Fruit fly (Drosophila melanogaster) whole organism, prepupa: ENCODE results near the gene CG43330.

ENCODE experiments used
- Blimp-1 ChIP-seq: fragments of 200-800 bp; sonication (Bioruptor generic); optimal IDR thresholded peaks from 3 replicates; lab custom pipeline; 2017; ENCODE audit warnings: missing biosample characterization, missing genetic modification characterization, mild to moderate bottlenecking, moderate library complexity, missing genetic modification reagents
- CG10631 ChIP-seq: fragments of 200-800 bp; sonication (Bioruptor generic); optimal IDR thresholded peaks from 2 replicates; lab custom pipeline; 2016; ENCODE audit warnings: missing biosample characterization, missing genetic modification characterization
- CG11294 ChIP-seq: fragments of 200-800 bp; sonication (Bioruptor generic); IDR thresholded peaks from 2 replicates; pipeline ENCODE4 v1.3.6; 2022; ENCODE audit warnings: missing biosample characterization, missing genetic modification characterization
- CG15336 ChIP-seq: fragments of 200-800 bp; sonication (Bioruptor generic); IDR thresholded peaks from 2 replicates; pipeline ENCODE4 v1.3.6; 2022; ENCODE audit warnings: missing biosample characterization, missing genetic modification characterization
- CG16779 ChIP-seq: fragments of 200-800 bp; sonication (Bioruptor generic); optimal IDR thresholded peaks from 3 replicates; lab custom pipeline; 2017; ENCODE audit warnings: missing biosample characterization, mild to moderate bottlenecking, missing genetic modification characterization
- CG3032 ChIP-seq: fragments of 200-800 bp; optimal IDR thresholded peaks from 2 replicates; lab custom pipeline; 2019; ENCODE audit warnings: missing biosample characterization, mild to moderate bottlenecking, missing genetic modification characterization, moderate library complexity
- CG32006 ChIP-seq: fragments of 200-800 bp; sonication (Bioruptor generic); optimal IDR thresholded peaks from 3 replicates; lab custom pipeline; 2017; ENCODE audit warnings: missing biosample characterization, mild to moderate bottlenecking, missing genetic modification characterization
- CG6163 ChIP-seq: fragments of 200-800 bp; sonication (Bioruptor generic); IDR thresholded peaks from 3 replicates; pipeline ENCODE4 v1.3.6; 2022; ENCODE audit warnings: missing biosample characterization, missing genetic modification characterization
- CG6854 ChIP-seq: fragments of 200-800 bp; sonication (Bioruptor generic); optimal IDR thresholded peaks from 2 replicates; lab custom pipeline; 2017; ENCODE audit warnings: missing biosample characterization, mild to moderate bottlenecking, missing genetic modification characterization
- CG8119 ChIP-seq: fragments of 200-800 bp; sonication (Bioruptor generic); IDR thresholded peaks from 3 replicates; pipeline ENCODE4 v1.3.6; 2022; ENCODE audit warnings: missing biosample characterization, missing genetic modification characterization
- CG8319 ChIP-seq: fragments of 200-800 bp; sonication (Bioruptor generic); optimal IDR thresholded peaks from 3 replicates; lab custom pipeline; 2016; ENCODE audit warnings: missing biosample characterization, missing genetic modification characterization
- CG8632 ChIP-seq: fragments of 200-800 bp; sonication (Bioruptor generic); optimal IDR thresholded peaks from 3 replicates; lab custom pipeline; 2016; ENCODE audit warnings: missing biosample characterization, missing genetic modification characterization
- Eip78C ChIP-seq: fragments of 200-800 bp; sonication (Bioruptor generic); peaks from one replicate; lab custom pipeline; 2016; ENCODE audit warnings: missing biosample characterization, missing genetic modification characterization
- Eip93F ChIP-seq: fragments of 200-800 bp; sonication (Bioruptor generic); optimal IDR thresholded peaks from 2 replicates; lab custom pipeline; 2016; ENCODE audit warnings: missing biosample characterization, mild to moderate bottlenecking, missing genetic modification characterization
- Ets21C ChIP-seq: fragments of 200-800 bp; sonication (Bioruptor generic); optimal IDR thresholded peaks from 3 replicates; lab custom pipeline; 2016; ENCODE audit warnings: missing biosample characterization, missing genetic modification characterization
- Ets96B ChIP-seq: fragments of 200-800 bp; optimal IDR thresholded peaks from 2 replicates; lab custom pipeline; 2019; ENCODE audit warnings: missing biosample characterization, mild to moderate bottlenecking, missing genetic modification characterization, moderate library complexity
- Gug ChIP-seq: fragments of 200-800 bp; sonication (Bioruptor generic); IDR thresholded peaks from 2 replicates; pipeline ENCODE4 v1.3.6; 2022; ENCODE audit warnings: missing biosample characterization, missing genetic modification characterization
- Hr38 ChIP-seq: sonication (Bioruptor generic); optimal IDR thresholded peaks from 2 replicates; lab custom pipeline; 2016; ENCODE audit warnings: missing biosample characterization, missing genetic modification characterization
- Hr39 ChIP-seq: fragments of 200-800 bp; sonication (Bioruptor generic); optimal IDR thresholded peaks from 2 replicates; lab custom pipeline; 2016; ENCODE audit warnings: missing biosample characterization, missing genetic modification characterization
- Hr4 ChIP-seq: fragments of 200-800 bp; sonication (Bioruptor generic); optimal IDR thresholded peaks from 3 replicates; lab custom pipeline; 2016; ENCODE audit warnings: missing biosample characterization, missing genetic modification characterization
- OdsH ChIP-seq: fragments of 200-800 bp; sonication (Bioruptor generic); optimal IDR thresholded peaks from 3 replicates; lab custom pipeline; 2016; ENCODE audit warnings: missing biosample characterization, missing genetic modification characterization
- Sox14 ChIP-seq: fragments of 200-800 bp; sonication (Bioruptor generic); optimal IDR thresholded peaks from 3 replicates; lab custom pipeline; 2016; ENCODE audit warnings: missing biosample characterization, missing genetic modification characterization
- Sox15 ChIP-seq: fragments of 200-800 bp; sonication (Bioruptor generic); optimal IDR thresholded peaks from 3 replicates; lab custom pipeline; 2016; ENCODE audit warnings: missing biosample characterization, missing genetic modification characterization
- dsx ChIP-seq: fragments of 200-800 bp; optimal IDR thresholded peaks from 3 replicates; lab custom pipeline; 2019; ENCODE audit warnings: missing biosample characterization, mild to moderate bottlenecking, missing genetic modification characterization, moderate library complexity; ENCODE audit not compliant: poor library complexity, severe bottlenecking
- eg ChIP-seq: fragments of 200-800 bp; sonication (Bioruptor generic); IDR thresholded peaks from 3 replicates; pipeline ENCODE4 v1.3.6; 2022; ENCODE audit warnings: missing biosample characterization, missing genetic modification characterization
- fd59A ChIP-seq: fragments of 200-800 bp; sonication (Bioruptor generic); optimal IDR thresholded peaks from 2 replicates; lab custom pipeline; 2017; ENCODE audit warnings: missing biosample characterization, mild to moderate bottlenecking, missing genetic modification characterization, missing genetic modification reagents
- fd85E ChIP-seq: fragments of 200-800 bp; sonication (Bioruptor generic); optimal IDR thresholded peaks from 3 replicates; lab custom pipeline; 2016; ENCODE audit warnings: missing biosample characterization, missing genetic modification characterization
- fkh ChIP-seq: fragments of 200-800 bp; sonication (Bioruptor generic); optimal IDR thresholded peaks from 3 replicates; lab custom pipeline; 2017; ENCODE audit warnings: missing biosample characterization, mild to moderate bottlenecking, missing genetic modification characterization, moderate library complexity
- salr ChIP-seq, 2 experiments: fragments of 200-800 bp; sonication (Bioruptor generic); optimal IDR thresholded peaks; 3 replicates each; lab custom pipeline; 2016 to 2018; ENCODE audit warnings: missing biosample characterization in 2 of 2, missing genetic modification characterization in 2 of 2, mild to moderate bottlenecking in 1 of 2
- spab ChIP-seq: fragments of 200-800 bp; sonication (Bioruptor generic); optimal IDR thresholded peaks from 2 replicates; lab custom pipeline; 2017; ENCODE audit warnings: missing biosample characterization, mild to moderate bottlenecking, missing genetic modification characterization, missing genetic modification reagents
- ss ChIP-seq, 2 experiments: fragments of 200-800 bp; sonication (Bioruptor generic); optimal IDR thresholded peaks; 2 replicates in 1 of 2; 3 replicates in 1 of 2; lab custom pipeline; 2017 to 2018; ENCODE audit warnings: mild to moderate bottlenecking in 2 of 2, missing biosample characterization in 2 of 2, missing genetic modification characterization in 2 of 2, moderate library complexity in 1 of 2
- svp ChIP-seq: fragments of 200-800 bp; sonication (Bioruptor generic); peaks from one replicate; lab custom pipeline; 2016; ENCODE audit warnings: missing biosample characterization, missing genetic modification characterization
- topi ChIP-seq: fragments of 200-800 bp; sonication (Bioruptor generic); optimal IDR thresholded peaks from 3 replicates; lab custom pipeline; 2016; ENCODE audit warnings: missing biosample characterization, missing genetic modification characterization
- vri ChIP-seq: fragments of 200-800 bp; sonication (Bioruptor generic); optimal IDR thresholded peaks from 3 replicates; lab custom pipeline; 2016; ENCODE audit warnings: missing biosample characterization, mild to moderate bottlenecking, missing genetic modification characterization

CG43330 gene

dm6 chr3L:22483452-22483851 is 20.8 kb downstream of the CG43330 start:
- TF ChIP-seq topi (no peak), spab (no peak), CG3032 (tag; lab: Kevin White, UChicago) (no peak), Gug (GFP tag; lab: Robert Waterston, UW) (no peak), ss (GFP tag; optimal IDR thresholded peaks at IDR 0.05; lab: Kevin White, UChicago) (no peak), Sox15 (no peak), CG8632 (GFP tag; lab: Kevin White, UChicago) (no peak), Hr4 (no peak), CG10631 (GFP tag; lab: Kevin White, UChicago) (no peak), Sox14 (GFP tag; lab: Kevin White, UChicago) (no peak), Eip93F (no peak), fd85E (no peak), CG32006 (GFP tag; lab: Kevin White, UChicago) (no peak), Hr39 (GFP tag; lab: Kevin White, UChicago) (no peak), CG16779 (tag; lab: Kevin White, UChicago) (no peak), Eip78C (GFP tag; lab: Kevin White, UChicago) (no peak), CG6163 (no peak), CG11294 (GFP tag; lab: Robert Waterston, UW) (no peak)

DNA sequence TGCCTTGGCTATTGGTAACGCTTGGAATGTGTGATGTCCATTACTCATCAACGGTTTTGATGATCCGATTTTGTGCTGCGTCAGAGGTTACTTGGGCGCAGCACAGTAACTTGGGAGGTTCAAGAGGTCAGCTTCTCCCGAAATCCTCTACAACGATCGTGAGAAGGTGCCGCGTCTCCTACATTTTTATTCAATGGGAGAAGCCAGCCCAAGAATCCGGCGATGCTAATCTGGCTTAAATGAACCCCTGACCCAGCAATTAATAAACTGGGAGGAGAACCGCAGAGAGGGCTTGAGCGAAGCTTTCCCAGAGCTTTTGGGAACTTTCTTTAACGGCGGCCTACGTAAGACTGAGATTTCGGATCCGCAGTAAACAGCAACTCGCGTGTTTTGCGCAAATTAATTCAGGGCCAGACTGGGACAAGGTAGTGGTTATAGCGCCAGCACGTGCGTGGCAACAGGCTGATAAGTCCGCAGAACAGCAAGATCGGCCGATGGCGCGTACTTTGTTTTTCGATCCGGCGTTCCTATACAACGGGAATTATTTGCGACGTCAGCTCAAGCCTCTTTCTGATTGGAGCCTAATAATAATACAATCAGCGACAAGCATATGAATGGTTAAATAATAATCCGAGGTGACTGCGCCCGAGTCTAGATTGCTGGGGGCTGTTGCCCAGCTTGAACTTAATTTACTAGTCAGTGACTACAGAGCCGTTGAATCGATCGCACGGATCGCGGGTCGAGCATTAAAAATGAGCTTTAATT is 30.0 kb downstream of the CG43330 start, which contains the start of gene CG11425:
TSS of gene CG11425 (plus strand) at position 715 of the 765 bp plus-strand sequence.
- TF ChIP-seq CG11294 (GFP tag; lab: Robert Waterston, UW), result no peak
- no peak for TF ChIP-seq CG6854 (GFP tag; lab: Kevin White, UChicago)
- TF ChIP-seq OdsH, result no peak
- TF ChIP-seq Hr38 (GFP tag; lab: Kevin White, UChicago), result no peak
- peak; percentile 29 for TF ChIP-seq vri (GFP tag; lab: Kevin White, UChicago)
- TF ChIP-seq svp (GFP tag; lab: Kevin White, UChicago), result peak; percentile 97
- no peak for TF ChIP-seq Sox15
- no peak for TF ChIP-seq CG10631 (GFP tag; lab: Kevin White, UChicago)

DNA sequence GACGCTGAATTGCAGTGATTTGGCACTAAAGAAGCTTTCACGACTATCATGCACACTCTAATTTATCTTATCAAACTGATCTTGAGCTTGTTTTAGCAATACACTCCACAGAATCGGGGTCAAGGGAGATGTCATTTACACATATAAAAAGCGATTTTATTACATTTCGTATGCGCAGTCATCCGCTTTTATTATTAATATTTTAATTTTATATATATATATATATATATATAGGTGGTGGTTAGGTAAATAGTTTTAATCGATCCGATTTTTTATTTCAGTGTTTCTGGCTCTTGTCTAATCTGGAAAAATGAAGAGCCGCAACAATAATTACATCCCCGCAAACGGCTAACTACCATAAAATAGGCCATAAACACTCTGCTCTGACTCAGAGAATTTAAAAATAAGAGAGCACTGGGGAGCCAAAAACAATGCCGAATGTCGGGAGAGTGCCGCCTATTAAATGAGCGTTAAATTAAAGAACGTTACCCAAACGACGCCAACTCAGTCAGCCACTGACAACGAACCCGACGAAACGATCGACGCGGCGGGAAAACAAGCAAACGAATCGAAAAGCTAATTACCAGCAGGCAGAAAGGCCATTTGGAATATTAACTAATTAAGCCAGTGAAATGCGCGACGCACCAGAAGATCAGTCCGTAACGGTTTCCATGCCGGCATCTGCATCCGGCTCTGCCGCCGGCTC is 32.5 kb downstream of the CG43330 start:
- peak; percentile 52 for TF ChIP-seq CG32006 (GFP tag; lab: Kevin White, UChicago)
- TF ChIP-seq CG6163, result peak; percentile 34; the same call in 1 of the 3 replicates
- peak; percentile 37 for TF ChIP-seq fkh (GFP tag; lab: Kevin White, UChicago)
- TF ChIP-seq eg (GFP tag; lab: Robert Waterston, UW), result 0 out of 3 replicates have a peak, but pooled peaks have one; percentile 39
- TF ChIP-seq CG15336, result 0 out of 2 replicates have a peak, but pooled peaks have one; percentile 11
- no peak for TF ChIP-seq CG8119 (GFP tag; lab: Robert Waterston, UW)
- no peak for TF ChIP-seq CG8319 (GFP tag; lab: Kevin White, UChicago)
- TF ChIP-seq CG8632 (GFP tag; lab: Kevin White, UChicago), result peak; percentile 2

DNA sequence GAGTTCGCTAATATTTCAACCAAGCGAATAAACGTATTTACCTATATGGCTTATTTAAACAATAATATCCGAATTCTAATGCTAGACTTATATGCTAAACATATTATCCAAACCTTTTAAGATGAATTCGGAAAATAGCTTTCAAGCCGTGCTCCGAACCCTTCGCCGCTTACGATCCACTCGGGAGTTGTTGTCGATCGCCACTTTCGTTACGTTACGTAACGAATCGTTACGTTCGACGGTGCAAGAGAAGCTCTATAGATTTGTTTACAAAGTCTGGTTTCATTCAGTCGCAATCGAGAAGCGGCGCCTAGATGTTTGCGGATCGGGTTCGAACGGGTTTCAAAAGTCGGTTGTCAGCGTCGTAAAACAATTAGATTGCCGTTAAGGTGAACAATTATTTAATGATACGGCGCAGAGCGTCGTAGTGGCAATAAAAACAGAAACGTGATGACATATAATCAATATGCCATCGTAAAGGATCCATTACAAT is 33.9 kb downstream of the CG43330 start, which contains the start of gene CG11426:
TSS of gene CG11426 (plus strand) at position 258 of the 493 bp plus-strand sequence.
- peak; percentile 67 for TF ChIP-seq dsx
- TF ChIP-seq fkh (GFP tag; lab: Kevin White, UChicago), result peak; percentile 33
- no peak for TF ChIP-seq Sox14 (GFP tag; lab: Kevin White, UChicago)

DNA sequence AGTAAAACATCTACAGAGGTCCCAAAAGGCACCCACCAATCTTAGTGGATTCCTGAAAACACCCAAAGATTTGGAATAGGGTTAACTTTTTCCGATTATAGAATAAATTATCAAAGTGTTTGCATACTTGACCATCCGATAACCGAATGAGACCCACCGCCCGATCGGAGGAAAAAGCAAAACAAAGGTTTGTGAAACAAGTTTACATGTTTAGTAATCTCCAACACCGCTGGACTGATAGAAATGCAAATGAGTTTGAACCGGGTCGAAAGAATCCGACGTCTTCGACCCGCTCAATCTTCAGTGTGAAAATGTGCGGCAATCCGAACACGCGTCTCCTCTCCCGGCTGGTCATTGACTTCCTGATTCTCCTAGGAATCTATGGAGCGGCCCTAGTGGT is 35.7 kb downstream of the CG43330 start, which contains the start of gene CG11437:
TSS of gene CG11437 (plus strand) at position 301 of the 400 bp plus-strand sequence.
- TF ChIP-seq Ets96B (tag; lab: Kevin White, UChicago) (no peak), fd59A (GFP tag; lab: Kevin White, UChicago) (no peak), CG6854 (GFP tag; lab: Kevin White, UChicago) (no peak), CG16779 (tag; lab: Kevin White, UChicago) (no peak), CG8632 (GFP tag; lab: Kevin White, UChicago) (no peak), Sox14 (GFP tag; lab: Kevin White, UChicago) (no peak), Hr4 (no peak), salr (GFP tag; optimal IDR thresholded peaks at IDR 0.05; lab: Kevin White, UChicago) (no peak), Ets21C (GFP tag; lab: Kevin White, UChicago) (no peak), Blimp-1 (GFP tag; lab: Kevin White, UChicago) (no peak)
